Fruit fly (Drosophila melanogaster) whole organism, embryonic: ENCODE data around the gene CG1161.

ENCODE experiments used
- Abd-B ChIP-seq: fragments of 200-800 bp; sonication (Bioruptor generic); optimal IDR thresholded peaks from 2 replicates; lab custom pipeline; 2018; ENCODE audit warnings: missing biosample characterization, mild to moderate bottlenecking, missing genetic modification characterization, moderate library complexity
- Bteb2 ChIP-seq: fragments of 200-800 bp; sonication (Bioruptor generic); optimal IDR thresholded peaks from 2 replicates; lab custom pipeline; 2016; ENCODE audit warnings: missing biosample characterization, missing genetic modification characterization
- CG10431 ChIP-seq: fragments of 200-800 bp; sonication (Bioruptor generic); optimal IDR thresholded peaks from 3 replicates; lab custom pipeline; 2018; ENCODE audit warnings: missing biosample characterization, mild to moderate bottlenecking, missing genetic modification characterization
- CG11456 ChIP-seq: fragments of 200-800 bp; sonication (Bioruptor generic); IDR thresholded peaks from 3 replicates; pipeline ENCODE4 v1.3.6; 2022; ENCODE audit warnings: missing biosample characterization, missing genetic modification characterization
- CG11696 ChIP-seq: fragments of 200-800 bp; sonication (Bioruptor generic); IDR thresholded peaks from 2 replicates; pipeline ENCODE4 v1.3.6; 2022; ENCODE audit warnings: missing biosample characterization, missing genetic modification characterization
- CG12155 ChIP-seq: fragments of 200-800 bp; sonication (Bioruptor generic); optimal IDR thresholded peaks from 3 replicates; lab custom pipeline; 2016; ENCODE audit warnings: missing biosample characterization, missing genetic modification characterization
- CG1233 ChIP-seq: fragments of 200-800 bp; sonication (Bioruptor generic); optimal IDR thresholded peaks from 4 replicates; lab custom pipeline; 2018; ENCODE audit warnings: missing biosample characterization, mild to moderate bottlenecking, missing genetic modification characterization
- CG17361 ChIP-seq: fragments of 200-800 bp; sonication (Bioruptor generic); IDR thresholded peaks from 3 replicates; pipeline ENCODE4 v1.3.6; 2022; ENCODE audit warnings: missing biosample characterization, missing genetic modification characterization
- CG18011 ChIP-seq: fragments of 200-800 bp; sonication (Bioruptor generic); optimal IDR thresholded peaks from 2 replicates; lab custom pipeline; 2017; ENCODE audit warnings: missing biosample characterization, missing genetic modification characterization, mild to moderate bottlenecking, moderate library complexity, missing genotype
- CG18619 ChIP-seq: fragments of 200-800 bp; sonication (Bioruptor generic); optimal IDR thresholded peaks from 3 replicates; lab custom pipeline; 2017; ENCODE audit warnings: missing biosample characterization, mild to moderate bottlenecking, missing genetic modification characterization
- CG30020 ChIP-seq: fragments of 200-800 bp; optimal IDR thresholded peaks from 2 replicates; lab custom pipeline; 2019; ENCODE audit warnings: missing biosample characterization, mild to moderate bottlenecking, missing genetic modification characterization, moderate library complexity
- CG32532 ChIP-seq: fragments of 200-800 bp; sonication (Bioruptor generic); IDR thresholded peaks from 2 replicates; pipeline ENCODE4 v1.3.6; 2022; ENCODE audit warnings: missing biosample characterization, missing genetic modification characterization
- CG4282 ChIP-seq: fragments of 200-800 bp; sonication (Bioruptor generic); optimal IDR thresholded peaks from 2 replicates; lab custom pipeline; 2016; ENCODE audit warnings: missing biosample characterization, missing genetic modification characterization
- CG6765 ChIP-seq: fragments of 200-800 bp; sonication (Bioruptor generic); optimal IDR thresholded peaks from 3 replicates; lab custom pipeline; 2017; ENCODE audit warnings: missing biosample characterization, mild to moderate bottlenecking, missing genetic modification characterization
- CG6813 ChIP-seq: fragments of 200-800 bp; sonication (Bioruptor generic); optimal IDR thresholded peaks from 2 replicates; lab custom pipeline; 2017; ENCODE audit warnings: missing biosample characterization, missing genetic modification characterization, mild to moderate bottlenecking, moderate library complexity, missing genetic modification reagents
- CG7372 ChIP-seq: fragments of 200-800 bp; sonication (Bioruptor generic); IDR thresholded peaks from 2 replicates; pipeline ENCODE4 v1.3.6; 2022; ENCODE audit warnings: missing biosample characterization, missing genetic modification characterization
- CG9437 ChIP-seq: fragments of 200-800 bp; sonication (Bioruptor generic); optimal IDR thresholded peaks from 2 replicates; lab custom pipeline; 2018; ENCODE audit warnings: missing biosample characterization, mild to moderate bottlenecking, missing genetic modification characterization
- CG9932 ChIP-seq: fragments of 200-800 bp; sonication (Bioruptor generic); IDR thresholded peaks from 2 replicates; pipeline ENCODE4 v1.3.6; 2022; ENCODE audit warnings: missing biosample characterization, missing genetic modification characterization
- CTCF ChIP-seq: fragments of 200-800 bp; sonication (Bioruptor generic); optimal IDR thresholded peaks from 2 replicates; lab custom pipeline; 2017; ENCODE audit warnings: missing biosample characterization, mild to moderate bottlenecking, missing genetic modification characterization, moderate library complexity
- D ChIP-seq, 2 experiments: fragments of 200-800 bp in 1 of 2; fragments of >200 bp in 1 of 2; sonication (Bioruptor generic) in 1 of 2; optimal IDR thresholded peaks; 2 replicates in 1 of 2; 3 replicates in 1 of 2; lab custom pipeline; 2017; ENCODE audit warnings: mild to moderate bottlenecking in 1 of 2, missing biosample characterization in 1 of 2, missing genetic modification characterization in 1 of 2, missing genetic modification reagents in 1 of 2
- E2f1 ChIP-seq: fragments of 200-800 bp; sonication (Bioruptor generic); IDR thresholded peaks from 2 replicates; pipeline ENCODE4 v1.3.6; 2022; ENCODE audit warnings: missing biosample characterization, missing genetic modification characterization
- Eip74EF ChIP-seq, 2 experiments: fragments of 200-800 bp in 1 of 2; fragments of >200 bp in 1 of 2; sonication (Bioruptor generic) in 1 of 2; optimal IDR thresholded peaks; 2 replicates each; lab custom pipeline; 2017 to 2019; ENCODE audit warnings: missing biosample characterization in 2 of 2, missing genetic modification characterization in 2 of 2, mild to moderate bottlenecking in 1 of 2, moderate library complexity in 1 of 2
- Ets97D ChIP-seq: fragments of 200-800 bp; sonication (Bioruptor generic); optimal IDR thresholded peaks from 3 replicates; lab custom pipeline; 2016; ENCODE audit warnings: missing biosample characterization, missing genetic modification characterization
- Fer3 ChIP-seq: fragments of 200-800 bp; sonication (Bioruptor generic); optimal IDR thresholded peaks from 2 replicates; lab custom pipeline; 2018; ENCODE audit warnings: missing biosample characterization, mild to moderate bottlenecking, missing genetic modification characterization, moderate library complexity
- HHEX ChIP-seq: fragments of 200-800 bp; sonication (Bioruptor generic); optimal IDR thresholded peaks from 3 replicates; lab custom pipeline; 2017; ENCODE audit warnings: missing biosample characterization, mild to moderate bottlenecking, missing genetic modification characterization, missing genetic modification reagents
- HLH3B ChIP-seq: fragments of 200-800 bp; sonication (Bioruptor generic); IDR thresholded peaks from 2 replicates; pipeline ENCODE4 v1.3.6; 2022; ENCODE audit warnings: missing biosample characterization, missing genetic modification characterization
- Hmr ChIP-seq: fragments of 200-800 bp; sonication (Bioruptor generic); optimal IDR thresholded peaks from 3 replicates; lab custom pipeline; 2017; ENCODE audit warnings: mild to moderate bottlenecking, missing biosample characterization, missing genetic modification reagents, missing genetic modification characterization
- Hmx ChIP-seq: fragments of 200-800 bp; sonication (Bioruptor generic); optimal IDR thresholded peaks from 2 replicates; lab custom pipeline; 2016; ENCODE audit warnings: missing biosample characterization, missing genetic modification characterization
- MESR4 ChIP-seq: fragments of 200-800 bp; sonication (Bioruptor generic); optimal IDR thresholded peaks from 2 replicates; lab custom pipeline; 2018; ENCODE audit warnings: missing biosample characterization, mild to moderate bottlenecking, missing genetic modification characterization, moderate library complexity
- MTF-1 ChIP-seq: fragments of 200-800 bp; sonication (Bioruptor generic); optimal IDR thresholded peaks from 2 replicates; lab custom pipeline; 2018; ENCODE audit warnings: missing biosample characterization, mild to moderate bottlenecking, missing genetic modification characterization, borderline replicate concordance
- Pdp1 ChIP-seq, 2 experiments: fragments of 200-800 bp; sonication (Bioruptor generic); optimal IDR thresholded peaks; 3 replicates each; lab custom pipeline; 2016; ENCODE audit warnings: missing biosample characterization in 2 of 2, missing genetic modification characterization in 2 of 2, mild to moderate bottlenecking in 1 of 2, moderate library complexity in 1 of 2
- Spps ChIP-seq: fragments of 200-800 bp; sonication (Bioruptor generic); optimal IDR thresholded peaks from 2 replicates; lab custom pipeline; 2018; ENCODE audit warnings: missing biosample characterization, mild to moderate bottlenecking, missing genetic modification characterization
- Xbp1 ChIP-seq: fragments of 200-800 bp; sonication (Bioruptor generic); optimal IDR thresholded peaks from 3 replicates; lab custom pipeline; 2016; ENCODE audit warnings: missing biosample characterization, mild to moderate bottlenecking, missing genetic modification characterization
- ab ChIP-seq: fragments of 200-800 bp; sonication (Bioruptor generic); optimal IDR thresholded peaks from 2 replicates; lab custom pipeline; 2016; ENCODE audit warnings: missing biosample characterization, missing genetic modification characterization
- abd-A ChIP-seq: fragments of 200-800 bp; sonication (Bioruptor generic); optimal IDR thresholded peaks from 3 replicates; lab custom pipeline; 2019; ENCODE audit warnings: missing biosample characterization, mild to moderate bottlenecking, missing genetic modification characterization, moderate library complexity
- ac ChIP-seq: fragments of 200-800 bp; sonication (Bioruptor generic); optimal IDR thresholded peaks from 3 replicates; lab custom pipeline; 2017; ENCODE audit warnings: missing biosample characterization, mild to moderate bottlenecking, missing genetic modification characterization
- az2 ChIP-seq: fragments of 200-800 bp; sonication (Bioruptor generic); optimal IDR thresholded peaks from 3 replicates; lab custom pipeline; 2016; ENCODE audit warnings: missing biosample characterization, missing genetic modification characterization
- bigmax ChIP-seq: fragments of 200-800 bp; sonication (Bioruptor generic); optimal IDR thresholded peaks from 2 replicates; lab custom pipeline; 2018; ENCODE audit warnings: missing biosample characterization, mild to moderate bottlenecking, missing genetic modification characterization
- cg ChIP-seq: fragments of 200-800 bp; sonication (Bioruptor generic); optimal IDR thresholded peaks from 3 replicates; lab custom pipeline; 2019; ENCODE audit warnings: missing biosample characterization, mild to moderate bottlenecking, missing genetic modification characterization, moderate library complexity
- en ChIP-seq: fragments of 200-800 bp; sonication (Bioruptor generic); optimal IDR thresholded peaks from 2 replicates; lab custom pipeline; 2016; ENCODE audit warnings: missing biosample characterization, missing genetic modification characterization
- fu2 ChIP-seq: fragments of 200-800 bp; sonication (Bioruptor generic); optimal IDR thresholded peaks from 2 replicates; lab custom pipeline; 2016; ENCODE audit warnings: missing biosample characterization, missing genetic modification characterization
- ham ChIP-seq: fragments of 200-800 bp; sonication (Bioruptor generic); IDR thresholded peaks from 2 replicates; pipeline ENCODE4 v1.3.6; 2022; ENCODE audit warnings: missing biosample characterization, missing genetic modification characterization
- jumu ChIP-seq: fragments of 200-800 bp; sonication (Bioruptor generic); optimal IDR thresholded peaks from 3 replicates; lab custom pipeline; 2016; ENCODE audit warnings: missing biosample characterization, missing genetic modification characterization
- kni ChIP-seq: fragments of 200-800 bp; sonication (Bioruptor generic); optimal IDR thresholded peaks from 3 replicates; lab custom pipeline; 2017; ENCODE audit warnings: mild to moderate bottlenecking, missing biosample characterization, missing genetic modification reagents, missing genetic modification characterization
- onecut ChIP-seq: fragments of 200-800 bp; sonication (Bioruptor generic); IDR thresholded peaks from 2 replicates; pipeline ENCODE4 v1.3.6; 2022; ENCODE audit warnings: missing biosample characterization, missing genetic modification characterization
- ro ChIP-seq: fragments of 200-800 bp; sonication (Bioruptor generic); IDR thresholded peaks from 2 replicates; pipeline ENCODE4 v1.3.6; 2022; ENCODE audit warnings: missing biosample characterization, missing genetic modification characterization
- sqz ChIP-seq: fragments of 200-800 bp; sonication (Bioruptor generic); optimal IDR thresholded peaks from 3 replicates; lab custom pipeline; 2018; ENCODE audit warnings: missing biosample characterization, mild to moderate bottlenecking, missing genetic modification characterization
- tap ChIP-seq: fragments of 200-800 bp; optimal IDR thresholded peaks from 3 replicates; lab custom pipeline; 2019; ENCODE audit warnings: missing biosample characterization, mild to moderate bottlenecking, missing genetic modification characterization, moderate library complexity
- tio ChIP-seq: fragments of 200-800 bp; sonication (Bioruptor generic); optimal IDR thresholded peaks from 2 replicates; lab custom pipeline; 2017; ENCODE audit warnings: missing biosample characterization, missing genetic modification characterization, inconsistent platforms

The CG1161 gene

dm6 chr3R:5361681-5362319, 6.9 kb downstream of the CG1161 start (continued):
- peak; percentile 80 to 87 for TF ChIP-seq Pdp1 (GFP tag; optimal IDR thresholded peaks at IDR 0.05; lab: Kevin White, UChicago)
- TF ChIP-seq fu2 (GFP tag; lab: Kevin White, UChicago), result peak; percentile 70
- no peak for TF ChIP-seq D (optimal IDR thresholded peaks at IDR 0.05; lab: Kevin White, UChicago)
- peak; percentile 49 for TF ChIP-seq D (GFP tag; optimal IDR thresholded peaks at IDR 0.05; lab: Kevin White, UChicago)
- peak; percentile 80 for TF ChIP-seq az2 (GFP tag; lab: Kevin White, UChicago)
- TF ChIP-seq ab, result peak; percentile 61
- TF ChIP-seq Hmx, result no peak
- no peak for TF ChIP-seq CG30020 (tag; lab: Kevin White, UChicago)
- TF ChIP-seq en (GFP tag; lab: Kevin White, UChicago), result peak; percentile 54
- TF ChIP-seq Ets97D (GFP tag; lab: Kevin White, UChicago), result peak; percentile 43
- TF ChIP-seq CG6813, result peak; percentile 81
- peak; percentile 1 for TF ChIP-seq kni (GFP tag; lab: Kevin White, UChicago)
- TF ChIP-seq CG9932, result peak; percentile 93
- no peak for TF ChIP-seq ham
- peak; percentile 54 for TF ChIP-seq CG6765 (GFP tag; lab: Kevin White, UChicago)
- TF ChIP-seq CG18011 (GFP tag; lab: Kevin White, UChicago), result peak; percentile 38
- no peak; the same call in 1 of the 2 replicates for TF ChIP-seq CG11696 (GFP tag; lab: Robert Waterston, UW)
- peak; percentile 83 for TF ChIP-seq Bteb2 (GFP tag; lab: Kevin White, UChicago)
- TF ChIP-seq CTCF (GFP tag; lab: Kevin White, UChicago), result no peak
- TF ChIP-seq HLH3B (GFP tag; lab: Robert Waterston, UW), result peak; percentile 86
- peak; percentile 47 for TF ChIP-seq Spps
- TF ChIP-seq jumu, result peak; percentile 88
- peak; percentile 56; the same call in 1 of the 2 replicates for TF ChIP-seq ro (GFP tag; lab: Robert Waterston, UW)
- TF ChIP-seq MESR4 (GFP tag; lab: Kevin White, UChicago), result no peak
- TF ChIP-seq CG32532 (GFP tag; lab: Robert Waterston, UW), result peak; percentile 94
- peak in 1 of 2 experiments; percentile 77 for TF ChIP-seq Eip74EF (GFP tag; optimal IDR thresholded peaks at IDR 0.05; lab: Kevin White, UChicago)
- no peak for TF ChIP-seq abd-A (tag; lab: Kevin White, UChicago)
- no peak for TF ChIP-seq ac (GFP tag; lab: Kevin White, UChicago)
- peak; percentile 79 for TF ChIP-seq CG7372 (GFP tag; lab: Robert Waterston, UW)
- peak; percentile 79 for TF ChIP-seq CG18619 (GFP tag; lab: Kevin White, UChicago)
- TF ChIP-seq HHEX, result peak; percentile 76
- TF ChIP-seq CG1233, result peak; percentile 61
- no peak for TF ChIP-seq sqz
- peak; percentile 68 for TF ChIP-seq Abd-B (GFP tag; lab: Kevin White, UChicago)
- TF ChIP-seq CG9437 (GFP tag; lab: Kevin White, UChicago), result peak; percentile 40
- peak; percentile 73 for TF ChIP-seq CG17361 (GFP tag; lab: Robert Waterston, UW)
- peak; percentile 83 for TF ChIP-seq tap (tag; lab: Kevin White, UChicago)
- TF ChIP-seq onecut (GFP tag; lab: Robert Waterston, UW), result peak; percentile 71
- peak; percentile 90 for TF ChIP-seq CG11456 (GFP tag; lab: Robert Waterston, UW)
- no peak for TF ChIP-seq CG10431 (GFP tag; lab: Kevin White, UChicago)
- peak; percentile 83 for TF ChIP-seq Fer3 (tag; lab: Kevin White, UChicago)
- peak; percentile 44 for TF ChIP-seq CG4282 (GFP tag; lab: Kevin White, UChicago)
- peak; percentile 82 for TF ChIP-seq Hmr (GFP tag; lab: Kevin White, UChicago)
- no peak for TF ChIP-seq cg (GFP tag; lab: Kevin White, UChicago)
- TF ChIP-seq MTF-1, result peak; percentile 68
- no peak for TF ChIP-seq bigmax (GFP tag; lab: Kevin White, UChicago)
- TF ChIP-seq E2f1 (GFP tag; lab: Robert Waterston, UW), result peak; percentile 81
- TF ChIP-seq tio (GFP tag; lab: Kevin White, UChicago), result peak; percentile 67
- TF ChIP-seq Xbp1 (GFP tag; lab: Kevin White, UChicago), result peak; percentile 83
- TF ChIP-seq CG12155 (GFP tag; lab: Kevin White, UChicago), result peak; percentile 84
